Fruit fly (Drosophila melanogaster): Measurements from ENCODE around the gene Taf13.

The Taf13 gene

DNA sequence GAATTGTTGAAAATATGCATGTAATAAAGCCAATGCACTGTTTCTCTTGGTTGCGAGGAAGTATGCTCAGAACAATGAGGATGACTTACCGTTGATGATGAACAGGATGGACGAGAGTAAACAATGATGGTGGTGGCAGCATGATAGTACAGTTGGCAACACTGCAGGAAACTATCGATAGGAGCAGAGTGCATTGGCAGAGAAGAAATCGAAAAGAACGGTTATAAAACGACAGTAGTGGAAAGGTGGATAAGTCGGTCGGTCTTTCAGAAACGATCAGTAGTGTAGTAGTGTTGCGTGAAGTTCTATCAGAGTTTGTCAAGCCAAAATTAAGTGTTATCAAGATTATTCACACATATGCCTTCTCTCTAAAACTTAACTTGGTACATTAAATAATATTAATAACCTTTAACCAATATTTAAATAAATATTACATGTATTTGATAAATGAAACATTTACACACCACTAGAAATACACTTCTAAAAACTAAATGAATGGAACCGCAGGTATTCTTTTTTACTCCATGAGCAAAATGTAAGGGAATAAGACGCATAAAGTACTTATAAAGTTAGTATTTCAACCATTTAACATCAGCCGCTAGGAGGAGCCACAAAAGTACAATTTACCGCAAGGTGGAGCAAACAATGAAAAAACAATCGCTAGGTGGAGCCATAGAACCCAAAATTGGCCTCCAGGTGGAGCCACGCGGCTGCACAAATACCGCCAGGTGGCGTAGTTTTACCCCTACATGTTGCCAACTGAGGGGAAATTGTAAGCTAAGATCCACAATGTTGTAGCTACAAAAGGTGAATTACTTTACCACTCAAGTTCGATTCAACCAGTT lies 27.0 kb upstream of the Taf13 start (continued):
- TF ChIP-seq NfI (GFP tag; optimal IDR thresholded peaks at IDR 0.05) (peak; percentile 90), Meics (GFP tag; optimal IDR thresholded peaks at IDR 0.05) (peak; percentile 81), CG2712 (tag; optimal IDR thresholded peaks at IDR 0.05) (peak; percentile 80), Adf1 (GFP tag; IDR thresholded peaks at IDR 0.05) (peak; percentile 34), Fer3 (tag; optimal IDR thresholded peaks at IDR 0.05) (peak; percentile 69), CG32767 (GFP tag; IDR thresholded peaks at IDR 0.05) (no peak)

DNA sequence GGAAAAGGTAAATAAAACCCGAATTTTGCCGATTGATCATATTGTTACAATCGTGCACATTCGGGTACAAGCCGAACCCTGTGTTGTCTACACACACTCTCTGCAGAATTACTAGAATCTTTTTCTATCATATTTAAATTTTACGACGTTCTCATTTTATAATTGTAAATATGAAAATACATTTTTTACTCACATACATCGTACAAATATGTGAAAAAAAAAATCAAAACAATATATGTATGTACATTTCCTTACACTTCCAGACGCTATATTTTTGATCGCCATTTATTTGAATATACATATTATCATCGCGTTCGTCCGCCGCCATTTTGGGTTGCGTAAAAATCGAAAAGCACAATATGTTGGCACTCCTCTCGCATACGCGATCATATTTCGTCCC lies 24.1 kb upstream of the Taf13 start:
- TF ChIP-seq sens (GFP tag) (peak; percentile 11), Deaf1 (tag; optimal IDR thresholded peaks at IDR 0.05) (peak; percentile 56), CG11504 (tag; optimal IDR thresholded peaks at IDR 0.05) (peak; percentile 23), luna (GFP tag; optimal IDR thresholded peaks at IDR 0.05) (no peak), sd (tag; optimal IDR thresholded peaks at IDR 0.05) (no peak)

DNA sequence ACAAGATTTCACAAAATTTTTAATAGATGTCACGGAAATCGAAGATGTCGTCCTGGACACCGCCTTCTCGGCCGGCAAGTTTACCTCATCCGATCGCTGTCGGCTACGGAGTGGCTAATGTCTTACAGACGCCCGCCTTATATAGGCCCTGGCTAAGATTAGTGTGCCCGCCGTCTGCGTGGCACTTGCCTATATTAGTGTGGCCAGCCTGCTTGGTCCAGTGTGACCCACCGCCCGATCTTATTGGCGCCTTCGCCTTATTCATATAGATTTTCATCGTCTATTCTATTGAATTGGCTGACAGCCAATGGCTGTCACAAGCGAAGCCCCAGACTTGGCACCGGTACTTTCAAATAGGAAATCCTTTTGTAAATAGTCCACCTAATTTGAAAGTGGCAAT lies 22.2 kb upstream of the Taf13 start:
- TF ChIP-seq CG33213 (GFP tag; optimal IDR thresholded peaks at IDR 0.05) (peak; percentile 73), Dll (GFP tag; IDR thresholded peaks at IDR 0.05; ENCODE audit: partially characterized antibody) (no peak), H15 (GFP tag; IDR thresholded peaks at IDR 0.05) (0 out of 3 replicates have a peak, but pooled peaks have one; percentile 19), CG2199 (GFP tag; IDR thresholded peaks at IDR 0.05) (0 out of 3 replicates have a peak, but pooled peaks have one; percentile 11), stwl (tag; optimal IDR thresholded peaks at IDR 0.05) (peak; percentile 51), Elba2 (GFP tag; optimal IDR thresholded peaks at IDR 0.05) (peak; percentile 88), CG14710 (tag; optimal IDR thresholded peaks at IDR 0.05) (peak; percentile 12), CG14441 (GFP tag; IDR thresholded peaks at IDR 0.05) (no peak), amos (GFP tag; IDR thresholded peaks at IDR 0.05; ENCODE audit: partially characterized antibody) (peak; percentile 16; the same call in 1 of the 2 replicates), E2f2 (GFP tag; IDR thresholded peaks at IDR 0.05) (peak; percentile 27), zen (tag; optimal IDR thresholded peaks at IDR 0.05) (peak; percentile 2), gfzf (GFP tag; optimal IDR thresholded peaks at IDR 0.05) (peak; percentile 37), ranshi (GFP tag; IDR thresholded peaks at IDR 0.05) (no peak), CG12071 (GFP tag; optimal IDR thresholded peaks at IDR 0.05) (no peak), unpg (GFP tag; optimal IDR thresholded peaks at IDR 0.05) (no peak), Hand (GFP tag; optimal IDR thresholded peaks at IDR 0.05) (no peak), CG11560 (tag; IDR thresholded peaks at IDR 0.05) (no peak), Lhr (GFP tag; optimal IDR thresholded peaks at IDR 0.05) (peak; percentile 89), CG17829 (tag; optimal IDR thresholded peaks at IDR 0.05) (no peak), CG12744 (GFP tag; optimal IDR thresholded peaks at IDR 0.05) (no peak)

dm6 chr2L:20106595-20106994 lies 12.9 kb upstream of the Taf13 start:
- TF ChIP-seq CG8290 (GFP tag; optimal IDR thresholded peaks at IDR 0.05) = peak; percentile 58
- peak in 1 of 2 experiments; percentile 53 for TF ChIP-seq CG8290 (tag; optimal IDR thresholded peaks at IDR 0.05)
- TF ChIP-seq CG15514 (GFP tag; optimal IDR thresholded peaks at IDR 0.05) = peak; percentile 24
- peak; percentile 36; the same call in 1 of the 2 replicates for TF ChIP-seq CG14441 (GFP tag; IDR thresholded peaks at IDR 0.05)
- peak; percentile 16 for TF ChIP-seq CG31365 (tag; optimal IDR thresholded peaks at IDR 0.05)
- 0 out of 3 replicates have a peak, but pooled peaks have one; percentile 12 for TF ChIP-seq CG16813 (GFP tag; IDR thresholded peaks at IDR 0.05; ENCODE audit: partially characterized antibody)
- no peak for TF ChIP-seq jumu (GFP tag; optimal IDR thresholded peaks at IDR 0.05)
- peak; percentile 48 for TF ChIP-seq Lhr (GFP tag; optimal IDR thresholded peaks at IDR 0.05)
- peak; percentile 65; the same call in 1 of the 3 replicates for TF ChIP-seq CG11456 (GFP tag; IDR thresholded peaks at IDR 0.05)
- TF ChIP-seq Meics (GFP tag; optimal IDR thresholded peaks at IDR 0.05) = peak; percentile 17
- TF ChIP-seq CG6272 (GFP tag; IDR thresholded peaks at IDR 0.05) = no peak
- TF ChIP-seq Optix (GFP tag; IDR thresholded peaks at IDR 0.05) = 0 out of 3 replicates have a peak, but pooled peaks have one; percentile 25
- TF ChIP-seq CG11247 (GFP tag; IDR thresholded peaks at IDR 0.05) = 0 out of 2 replicates have a peak, but pooled peaks have one; percentile 24
- no peak for TF ChIP-seq PHDP (tag; optimal IDR thresholded peaks at IDR 0.05)
- TF ChIP-seq CG2199 (GFP tag; IDR thresholded peaks at IDR 0.05) = no peak
- peak; percentile 91 for TF ChIP-seq CTCF (GFP tag; optimal IDR thresholded peaks at IDR 0.05)
- no peak for TF ChIP-seq cato (GFP tag; optimal IDR thresholded peaks at IDR 0.05; ENCODE audit: borderline replicate concordance)
- TF ChIP-seq CG33557 (GFP tag; optimal IDR thresholded peaks at IDR 0.05) = no peak
